Worm (Caenorhabditis elegans): ENCODE measurements around the gene fbxa-185.
A peak's percentile ranks its signal among the peaks of the same experiment; 100 is the strongest.

Gene fbxa-185

DNA sequence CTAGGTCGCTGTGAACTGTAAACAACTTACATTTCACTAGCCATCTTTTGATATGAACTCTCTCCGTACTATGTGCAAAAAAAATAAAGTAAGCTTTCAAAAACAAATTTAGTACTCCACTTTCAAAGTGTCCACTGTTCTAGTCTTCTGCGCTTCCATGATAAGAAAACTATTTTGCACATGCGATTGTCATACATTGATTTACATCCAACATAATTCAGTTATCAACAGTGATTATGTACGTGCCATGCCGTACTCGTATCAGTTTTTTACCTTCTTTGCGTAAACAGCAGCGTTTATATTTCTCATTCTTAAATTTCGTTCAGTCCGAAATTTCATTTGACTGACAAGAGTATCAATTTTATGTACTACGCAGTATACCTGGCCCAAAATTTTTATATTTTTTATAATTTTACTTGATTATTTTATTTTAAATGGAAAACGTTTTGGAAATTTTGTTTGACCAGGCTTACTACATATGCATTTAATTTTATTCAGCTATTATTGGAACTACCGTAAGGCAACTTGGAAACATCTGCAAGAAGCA lies 21.5 kb downstream of the fbxa-185 start, which contains the start of the genes fbxa-134 and F47H4.2:
fbxa-134 (minus strand) TSS at position 44 of the 547 bp plus-strand sequence.
F47H4.2 (plus strand) TSS at position 497 of the 547 bp plus-strand sequence.
- peak; percentile 43 for TF ChIP-seq crh-2 (tag; optimal IDR thresholded peaks at IDR 0.05)
- no peak for TF ChIP-seq ama-1 (optimal IDR thresholded peaks at IDR 0.05)
- no peak for TF ChIP-seq snpc-4 (tag; optimal IDR thresholded peaks at IDR 0.05)
- TF ChIP-seq mdl-1 (tag; optimal IDR thresholded peaks at IDR 0.05) = no peak
- no peak for TF ChIP-seq ztf-11 (tag; optimal IDR thresholded peaks at IDR 0.05)
- TF ChIP-seq nhr-6 (tag; optimal IDR thresholded peaks at IDR 0.05) = no peak
- TF ChIP-seq egl-27 (tag; optimal IDR thresholded peaks at IDR 0.05) = no peak
- TF ChIP-seq F13H6.1 (tag; optimal IDR thresholded peaks at IDR 0.05) = no peak
- no peak for TF ChIP-seq ztf-1 (GFP tag; conservative IDR thresholded peaks at IDR 0.05)
- TF ChIP-seq sma-9 (GFP tag; optimal IDR thresholded peaks at IDR 0.05) = peak; percentile 18
- TF ChIP-seq sma-9 (tag; optimal IDR thresholded peaks at IDR 0.05) = no peak
- TF ChIP-seq mab-5 (tag; optimal IDR thresholded peaks at IDR 0.05) = no peak
- TF ChIP-seq sma-3 (GFP tag; optimal IDR thresholded peaks at IDR 0.05) = no peak
- TF ChIP-seq fos-1 (tag; optimal IDR thresholded peaks at IDR 0.05) = peak; percentile 79
- no peak for TF ChIP-seq lin-13 (GFP tag; optimal IDR thresholded peaks at IDR 0.05)
- TF ChIP-seq nhr-25 (tag; optimal IDR thresholded peaks at IDR 0.05) = no peak
- no peak for TF ChIP-seq Y55F3AM.14 (GFP tag; optimal IDR thresholded peaks at IDR 0.05)
- no peak for TF ChIP-seq elt-1 (tag; optimal IDR thresholded peaks at IDR 0.05)
- no peak for TF ChIP-seq elt-3 (tag; optimal IDR thresholded peaks at IDR 0.05)
- TF ChIP-seq C34F6.9 (tag; optimal IDR thresholded peaks at IDR 0.05) = no peak
- TF ChIP-seq nhr-23 (tag; optimal IDR thresholded peaks at IDR 0.05) = no peak
- peak; percentile 3 for TF ChIP-seq gmeb-1 (tag; optimal IDR thresholded peaks at IDR 0.05)
- peak; percentile 76 for TF ChIP-seq skn-1 (tag; optimal IDR thresholded peaks at IDR 0.05)
- no peak for TF ChIP-seq dmd-4 (tag; optimal IDR thresholded peaks at IDR 0.05)

DNA sequence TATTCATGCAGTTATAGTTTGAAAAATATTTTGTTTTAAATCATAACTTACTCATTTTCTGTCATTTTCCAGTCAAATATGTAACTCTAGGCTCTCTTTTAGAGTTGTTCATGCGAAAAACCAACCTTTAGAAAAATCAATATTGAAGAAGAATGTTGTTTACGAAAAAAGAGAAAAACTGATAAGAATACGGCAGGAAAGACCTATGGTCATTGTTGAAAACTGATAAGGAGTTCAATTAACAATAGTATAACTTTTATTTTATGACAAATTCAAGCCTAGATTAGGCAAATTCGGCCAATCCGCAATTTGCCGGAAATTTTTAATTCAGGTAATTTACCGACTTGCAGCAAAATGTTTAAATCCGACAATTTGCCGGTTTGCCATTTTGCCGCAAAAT lies 45.2 kb downstream of the fbxa-185 start, which contains the start of gene Y20C6A.1:
Y20C6A.1 (minus strand) TSS at position 107 of the 400 bp plus-strand sequence.
- TF ChIP-seq F13H6.1 (tag; optimal IDR thresholded peaks at IDR 0.05) (no peak), gmeb-1 (tag; optimal IDR thresholded peaks at IDR 0.05) (no peak), fos-1 (tag; optimal IDR thresholded peaks at IDR 0.05) (peak; percentile 50), Y55F3AM.14 (GFP tag; optimal IDR thresholded peaks at IDR 0.05) (no peak)

- TF ChIP-seq nhr-129 (tag; optimal IDR thresholded peaks at IDR 0.05) = no peak
- no peak for TF ChIP-seq dmd-4 (tag; optimal IDR thresholded peaks at IDR 0.05)
- TF ChIP-seq F13H6.1 (tag; optimal IDR thresholded peaks at IDR 0.05) = no peak
- no peak for TF ChIP-seq nhr-11 (tag; optimal IDR thresholded peaks at IDR 0.05)
- no peak for TF ChIP-seq Y55F3AM.14 (GFP tag; optimal IDR thresholded peaks at IDR 0.05)
- no peak for TF ChIP-seq nhr-23 (tag; optimal IDR thresholded peaks at IDR 0.05)
- no peak for TF ChIP-seq R02D3.7 (tag; optimal IDR thresholded peaks at IDR 0.05)
- no peak for TF ChIP-seq ceh-16 (tag; optimal IDR thresholded peaks at IDR 0.05)
- TF ChIP-seq skn-1 (tag; optimal IDR thresholded peaks at IDR 0.05) = no peak
These were observed 45.7 kb downstream of the fbxa-185 start, which contains the start of gene fbxb-7 for ce11 chrV:17377140-17377539. Gene fbxb-7, plus strand, starts transcription at chrV:17377406.

ce11 chrV:17379932-17380331 lies 48.5 kb downstream of the fbxa-185 start, which contains the start of gene Y20C6A.4:
Gene Y20C6A.4, plus strand, starts transcription at chrV:17380232.
- TF ChIP-seq egl-27 (tag; optimal IDR thresholded peaks at IDR 0.05) (no peak), aly-2 (tag; optimal IDR thresholded peaks at IDR 0.05) (no peak), nhr-77 (tag; optimal IDR thresholded peaks at IDR 0.05) (no peak), nhr-21 (tag; optimal IDR thresholded peaks at IDR 0.05) (no peak), ztf-4 (tag; optimal IDR thresholded peaks at IDR 0.05) (no peak), alr-1 (tag; optimal IDR thresholded peaks at IDR 0.05) (no peak), sma-3 (GFP tag; optimal IDR thresholded peaks at IDR 0.05) (no peak), ZK546.5 (tag; optimal IDR thresholded peaks at IDR 0.05) (no peak), ceh-16 (tag; optimal IDR thresholded peaks at IDR 0.05) (no peak), nhr-6 (tag; optimal IDR thresholded peaks at IDR 0.05) (no peak), mbf-1 (tag; optimal IDR thresholded peaks at IDR 0.05) (no peak), nhr-25 (tag; optimal IDR thresholded peaks at IDR 0.05) (no peak), blmp-1 (tag; optimal IDR thresholded peaks at IDR 0.05; ENCODE audit: insufficient read depth) (no peak), ama-1 (optimal IDR thresholded peaks at IDR 0.05) (no peak), dmd-4 (tag; optimal IDR thresholded peaks at IDR 0.05) (no peak), mab-5 (tag; optimal IDR thresholded peaks at IDR 0.05) (no peak), unc-39 (tag; optimal IDR thresholded peaks at IDR 0.05) (no peak), crh-2 (tag; optimal IDR thresholded peaks at IDR 0.05) (no peak), unc-62 (GFP tag; optimal IDR thresholded peaks at IDR 0.05) (no peak), peb-1 (tag; optimal IDR thresholded peaks at IDR 0.05) (no peak)

All from whole organism, L2 larva.